Worm (Caenorhabditis elegans) whole organism, L2 larva: Measurements from ENCODE around the gene Y47D3B.12.
A peak's percentile ranks its signal among the peaks of the same experiment; 100 is the strongest.

Experiments
- C34F6.9 ChIP-seq: fragments of 150-350 bp; optimal IDR thresholded peaks from 2 replicates; lab custom pipeline; 2014; ENCODE audit warnings: missing biosample characterization, missing genetic modification characterization
- F13H6.1 ChIP-seq: sonication (generic microtip); optimal IDR thresholded peaks from 2 replicates; lab custom pipeline; 2016; ENCODE audit warnings: missing genetic modification characterization, missing compliant biosample characterization
- R02D3.7 ChIP-seq: fragments of 150-350 bp; optimal IDR thresholded peaks from 2 replicates; lab custom pipeline; 2014; ENCODE audit warnings: missing biosample characterization, missing genetic modification characterization
- Y55F3AM.14 ChIP-seq: fragments of 200-800 bp; sonication (Bioruptor generic); optimal IDR thresholded peaks from 2 replicates; lab custom pipeline; 2018; ENCODE audit warnings: mild to moderate bottlenecking, missing genetic modification characterization, missing compliant biosample characterization
- ZK546.5 ChIP-seq: sonication (generic microtip); optimal IDR thresholded peaks from 2 replicates; lab custom pipeline; 2017; ENCODE audit warnings: missing biosample characterization, missing genetic modification characterization
- alr-1 ChIP-seq: fragments of 150-350 bp; optimal IDR thresholded peaks from 2 replicates; lab custom pipeline; 2014; ENCODE audit warnings: missing biosample characterization, missing genetic modification characterization
- aly-2 ChIP-seq: fragments of 150-350 bp; optimal IDR thresholded peaks from 2 replicates; lab custom pipeline; 2014; ENCODE audit warnings: missing biosample characterization, missing genetic modification characterization
- ama-1 ChIP-seq: fragments of 150-350 bp; optimal IDR thresholded peaks from 2 replicates; lab custom pipeline; 2018; ENCODE audit warnings: inconsistent platforms
- blmp-1 ChIP-seq: sonication (generic microtip); optimal IDR thresholded peaks from 2 replicates; lab custom pipeline; 2017; ENCODE audit warnings: missing genetic modification characterization, mild to moderate bottlenecking, missing compliant biosample characterization, antibody characterized with exemption, moderate library complexity; ENCODE audit not compliant: insufficient read depth
- ceh-16 ChIP-seq: fragments of 150-350 bp; optimal IDR thresholded peaks from 2 replicates; lab custom pipeline; 2014; ENCODE audit warnings: missing biosample characterization, missing genetic modification characterization
- ceh-82 ChIP-seq: fragments of 150-350 bp; optimal IDR thresholded peaks from 2 replicates; lab custom pipeline; 2014; ENCODE audit warnings: missing biosample characterization, missing genetic modification characterization
- crh-2 ChIP-seq: sonication (generic microtip); optimal IDR thresholded peaks from 2 replicates; lab custom pipeline; 2017; ENCODE audit warnings: missing biosample characterization, missing genetic modification characterization
- dmd-4 ChIP-seq: sonication (generic microtip); optimal IDR thresholded peaks from 2 replicates; lab custom pipeline; 2017; ENCODE audit warnings: missing biosample characterization, missing genetic modification characterization
- egl-27 ChIP-seq: sonication (generic microtip); optimal IDR thresholded peaks from 3 replicates; lab custom pipeline; 2017; ENCODE audit warnings: missing biosample characterization, missing genetic modification reagents, missing genetic modification characterization
- elt-1 ChIP-seq: fragments of 150-350 bp; optimal IDR thresholded peaks from 2 replicates; lab custom pipeline; 2014; ENCODE audit warnings: missing biosample characterization, missing genetic modification characterization
- elt-3 ChIP-seq: sonication (generic microtip); optimal IDR thresholded peaks from 2 replicates; lab custom pipeline; 2017; ENCODE audit warnings: missing biosample characterization, missing genetic modification characterization
- fos-1 ChIP-seq: fragments of 150-350 bp; optimal IDR thresholded peaks from 2 replicates; lab custom pipeline; 2014; ENCODE audit warnings: missing biosample characterization, missing genetic modification characterization
- lin-13 ChIP-seq: fragments of 150-350 bp; optimal IDR thresholded peaks from 2 replicates; lab custom pipeline; 2014; ENCODE audit warnings: missing biosample characterization, missing genetic modification reagents, missing genetic modification characterization
- lin-39 ChIP-seq: fragments of 150-350 bp; optimal IDR thresholded peaks from 2 replicates; lab custom pipeline; 2014; ENCODE audit warnings: missing biosample characterization, missing genetic modification reagents, missing genetic modification characterization
- lsy-2 ChIP-seq, 2 experiments: fragments of 150-350 bp in 1 of 2; sonication (generic microtip) in 1 of 2; optimal IDR thresholded peaks; 2 replicates each; lab custom pipeline; 2014 to 2017; ENCODE audit warnings: missing biosample characterization in 2 of 2, missing genetic modification characterization in 2 of 2
- mab-5 ChIP-seq: fragments of 150-350 bp; optimal IDR thresholded peaks from 2 replicates; lab custom pipeline; 2014; ENCODE audit warnings: missing biosample characterization, missing genetic modification characterization
- mbf-1 ChIP-seq: sonication (generic microtip); optimal IDR thresholded peaks from 2 replicates; lab custom pipeline; 2017; ENCODE audit warnings: missing biosample characterization, missing genetic modification characterization
- mdl-1 ChIP-seq, 2 experiments: fragments of 150-350 bp in 1 of 2; sonication (generic microtip) in 1 of 2; optimal IDR thresholded peaks; 2 replicates each; lab custom pipeline; 2017; ENCODE audit warnings: missing biosample characterization in 2 of 2, missing genetic modification characterization in 2 of 2
- nhr-10 ChIP-seq: sonication (generic microtip); optimal IDR thresholded peaks from 2 replicates; lab custom pipeline; 2017; ENCODE audit warnings: missing biosample characterization, missing genetic modification characterization
- nhr-11 ChIP-seq: fragments of 150-350 bp; optimal IDR thresholded peaks from 2 replicates; lab custom pipeline; 2014; ENCODE audit warnings: missing biosample characterization, missing genetic modification characterization
- nhr-129 ChIP-seq: fragments of 150-350 bp; optimal IDR thresholded peaks from 2 replicates; lab custom pipeline; 2014; ENCODE audit warnings: missing biosample characterization, missing genetic modification characterization
- nhr-21 ChIP-seq: fragments of 150-350 bp; optimal IDR thresholded peaks from 2 replicates; lab custom pipeline; 2014; ENCODE audit warnings: missing biosample characterization, missing genetic modification characterization
- nhr-23 ChIP-seq: fragments of 150-350 bp; optimal IDR thresholded peaks from 2 replicates; lab custom pipeline; 2014; ENCODE audit warnings: missing biosample characterization, missing genetic modification reagents, missing genetic modification characterization
- nhr-25 ChIP-seq: fragments of 150-350 bp; sonication (generic microtip); optimal IDR thresholded peaks from 3 replicates; lab custom pipeline; 2014; ENCODE audit warnings: missing biosample characterization, missing genetic modification characterization
- nhr-6 ChIP-seq: fragments of 150-350 bp; optimal IDR thresholded peaks from 2 replicates; lab custom pipeline; 2014; ENCODE audit warnings: missing biosample characterization, missing genetic modification characterization
- nhr-77 ChIP-seq: fragments of 150-350 bp; optimal IDR thresholded peaks from 2 replicates; lab custom pipeline; 2014; ENCODE audit warnings: missing biosample characterization, missing genetic modification characterization
- peb-1 ChIP-seq: fragments of 150-350 bp; optimal IDR thresholded peaks from 2 replicates; lab custom pipeline; 2014; ENCODE audit warnings: missing biosample characterization, missing genetic modification characterization
- sem-4 ChIP-seq: fragments of 150-350 bp; optimal IDR thresholded peaks from 2 replicates; lab custom pipeline; 2014; ENCODE audit warnings: missing biosample characterization, missing genetic modification reagents, missing genetic modification characterization
- skn-1 ChIP-seq: sonication (generic microtip); optimal IDR thresholded peaks from 2 replicates; lab custom pipeline; 2017; ENCODE audit warnings: missing biosample characterization, missing genetic modification characterization
- sma-3 ChIP-seq: sonication (generic microtip); optimal IDR thresholded peaks from 2 replicates; lab custom pipeline; 2016; ENCODE audit warnings: missing genetic modification reagents, missing genetic modification characterization, missing compliant biosample characterization
- sma-9 ChIP-seq, 2 experiments: fragments of 150-350 bp in 1 of 2; sonication (generic microtip) in 1 of 2; optimal IDR thresholded peaks; 2 replicates each; lab custom pipeline; 2014 to 2016; ENCODE audit warnings: missing genetic modification characterization in 2 of 2, mild to moderate bottlenecking in 1 of 2, missing biosample characterization in 1 of 2, missing compliant biosample characterization in 1 of 2, missing genetic modification reagents in 1 of 2, moderate library complexity in 1 of 2
- snpc-4 ChIP-seq: fragments of 150-350 bp; optimal IDR thresholded peaks from 2 replicates; lab custom pipeline; 2014; ENCODE audit warnings: missing biosample characterization, missing genetic modification characterization
- unc-39 ChIP-seq: fragments of 150-350 bp; optimal IDR thresholded peaks from 2 replicates; lab custom pipeline; 2014; ENCODE audit warnings: missing biosample characterization, missing genetic modification characterization
- unc-55 ChIP-seq: fragments of 150-350 bp; sonication (generic microtip); optimal IDR thresholded peaks from 3 replicates; lab custom pipeline; 2014; ENCODE audit warnings: missing biosample characterization, missing genetic modification reagents, missing genetic modification characterization
- unc-62 ChIP-seq: fragments of 150-350 bp; optimal IDR thresholded peaks from 2 replicates; lab custom pipeline; 2014; ENCODE audit warnings: missing biosample characterization, missing genetic modification reagents, missing genetic modification characterization
- zag-1 ChIP-seq: fragments of 150-350 bp; optimal IDR thresholded peaks from 2 replicates; lab custom pipeline; 2014; ENCODE audit warnings: missing biosample characterization, missing genetic modification characterization
- ztf-1 ChIP-seq: fragments of 200-800 bp; sonication (Bioruptor generic); conservative IDR thresholded peaks from 2 replicates; pipeline ENCODE4 v1.3.6; 2022; ENCODE audit warnings: missing genetic modification characterization, missing compliant biosample characterization
- ztf-11 ChIP-seq: sonication (generic microtip); optimal IDR thresholded peaks from 2 replicates; lab custom pipeline; 2017; ENCODE audit warnings: missing biosample characterization, missing genetic modification characterization

The Y47D3B.12 gene

ce11 chrIII:11360156-11360555, 42.7 kb upstream of the Y47D3B.12 start, which contains the start of gene T28D6.4:
Gene T28D6.4 (plus strand): TSS chrIII:11360456.
- TF ChIP-seq nhr-77 (tag; lab: Kevin White, UChicago) (no peak), nhr-6 (tag; lab: Kevin White, UChicago) (no peak), alr-1 (tag; lab: Kevin White, UChicago) (no peak), sma-9 (GFP tag; optimal IDR thresholded peaks at IDR 0.05; lab: Kevin White, UChicago) (no peak), sma-9 (tag; optimal IDR thresholded peaks at IDR 0.05; lab: Kevin White, UChicago) (no peak)

ce11 chrIII:11361394-11361793, 41.4 kb upstream of the Y47D3B.12 start:
- TF ChIP-seq C34F6.9 (tag; lab: Kevin White, UChicago) (no peak), nhr-11 (tag; lab: Kevin White, UChicago) (no peak)
- TF ChIP-seq, all 48 proteins: peak for 0

ce11 chrIII:11362915-11363314, 39.9 kb upstream of the Y47D3B.12 start:
- TF ChIP-seq nhr-77 (tag; lab: Kevin White, UChicago), result no peak

- TF ChIP-seq lin-39 (tag; lab: Kevin White, UChicago) (no peak), lsy-2 (tag; optimal IDR thresholded peaks at IDR 0.05; lab: Kevin White, UChicago) (no peak), fos-1 (tag; lab: Kevin White, UChicago) (no peak), unc-39 (tag; lab: Kevin White, UChicago) (no peak), unc-62 (no peak), mdl-1 (tag; optimal IDR thresholded peaks at IDR 0.05; lab: Kevin White, UChicago) (no peak), dmd-4 (tag; lab: Kevin White, UChicago) (no peak), ceh-16 (tag; lab: Kevin White, UChicago) (no peak), zag-1 (no peak), R02D3.7 (tag; lab: Kevin White, UChicago) (no peak), unc-55 (no peak), nhr-129 (tag; lab: Kevin White, UChicago) (no peak), nhr-11 (tag; lab: Kevin White, UChicago) (no peak), alr-1 (tag; lab: Kevin White, UChicago) (no peak), nhr-10 (tag; lab: Kevin White, UChicago) (no peak), aly-2 (tag; lab: Kevin White, UChicago) (no peak), Y55F3AM.14 (no peak), F13H6.1 (tag; lab: Kevin White, UChicago) (no peak)
These were observed 36.4 kb upstream of the Y47D3B.12 start, which contains the start of gene T28D6.3 for ce11 chrIII:11366467-11366866. Gene T28D6.3 (plus strand): TSS chrIII:11366767.

- TF ChIP-seq ceh-82 (tag; lab: Kevin White, UChicago) (no peak), crh-2 (peak; percentile 29), nhr-23 (tag; lab: Kevin White, UChicago) (no peak), ZK546.5 (tag; lab: Kevin White, UChicago) (no peak), nhr-21 (tag; lab: Kevin White, UChicago) (no peak), sem-4 (tag; lab: Kevin White, UChicago) (no peak), nhr-11 (tag; lab: Kevin White, UChicago) (no peak), lin-13 (GFP tag; lab: Kevin White, UChicago) (no peak), nhr-25 (tag; lab: Kevin White, UChicago) (no peak), egl-27 (peak; percentile 30), snpc-4 (peak; percentile 44), lsy-2 (tag; optimal IDR thresholded peaks at IDR 0.05; lab: Kevin White, UChicago) (peak in 1 of 2 experiments; percentile 34), elt-1 (no peak), unc-62 (no peak), peb-1 (no peak), mdl-1 (tag; optimal IDR thresholded peaks at IDR 0.05; lab: Kevin White, UChicago) (peak in 1 of 2 experiments; percentile 14), unc-39 (tag; lab: Kevin White, UChicago) (no peak), ceh-16 (tag; lab: Kevin White, UChicago) (no peak), fos-1 (tag; lab: Kevin White, UChicago) (peak; percentile 21), sma-3 (GFP tag; lab: Kevin White, UChicago) (peak; percentile 50), C34F6.9 (tag; lab: Kevin White, UChicago) (peak; percentile 21), alr-1 (tag; lab: Kevin White, UChicago) (no peak), aly-2 (tag; lab: Kevin White, UChicago) (no peak), lin-39 (tag; lab: Kevin White, UChicago) (no peak), blmp-1 (tag; lab: Kevin White, UChicago) (no peak), R02D3.7 (tag; lab: Kevin White, UChicago) (no peak), ama-1 (lab: Kevin White, UChicago) (no peak), F13H6.1 (tag; lab: Kevin White, UChicago) (peak; percentile 41), unc-55 (peak; percentile 59), elt-3 (tag; lab: Kevin White, UChicago) (no peak), mab-5 (no peak), nhr-129 (tag; lab: Kevin White, UChicago) (peak; percentile 75), mbf-1 (no peak), skn-1 (tag; lab: Kevin White, UChicago) (no peak), zag-1 (peak; percentile 20), ztf-11 (tag; lab: Kevin White, UChicago) (no peak), ztf-1 (GFP tag; lab: Robert Waterston, UW) (0 out of 2 replicates have a peak, but pooled peaks have one; percentile 64)
These were observed 31.6 kb upstream of the Y47D3B.12 start for ce11 chrIII:11371236-11371635.
